Fruit fly (Drosophila melanogaster): ENCODE measurements around the gene fray.

fray gene

dm6 chr3R:18616007-18616406, 43.1 kb downstream of the fray start:
- TF ChIP-seq CG3995 (GFP tag; optimal IDR thresholded peaks at IDR 0.05) (no peak), mirr (GFP tag; optimal IDR thresholded peaks at IDR 0.05) (no peak), unpg (GFP tag; optimal IDR thresholded peaks at IDR 0.05) (no peak), Asciz (GFP tag; optimal IDR thresholded peaks at IDR 0.05) (no peak), vvl (GFP tag; IDR thresholded peaks at IDR 0.05) (no peak), amos (GFP tag; IDR thresholded peaks at IDR 0.05; ENCODE audit: partially characterized antibody) (no peak), sima (GFP tag; optimal IDR thresholded peaks at IDR 0.05) (no peak), ssp (GFP tag; IDR thresholded peaks at IDR 0.05) (no peak), Bgb (GFP tag; IDR thresholded peaks at IDR 0.05; ENCODE audit: partially characterized antibody) (no peak), CG4404 (GFP tag; IDR thresholded peaks at IDR 0.05) (no peak), ERR (GFP tag; optimal IDR thresholded peaks at IDR 0.05) (no peak), wor (GFP tag; IDR thresholded peaks at IDR 0.05) (no peak), CG11093 (GFP tag; IDR thresholded peaks at IDR 0.05) (no peak), CG8281 (tag; optimal IDR thresholded peaks at IDR 0.05) (no peak), odd (GFP tag; optimal IDR thresholded peaks at IDR 0.05) (no peak), CG32532 (GFP tag; IDR thresholded peaks at IDR 0.05) (no peak), CG18262 (tag; optimal IDR thresholded peaks at IDR 0.05) (no peak), CG4730 (GFP tag; IDR thresholded peaks at IDR 0.05) (no peak), sna (GFP tag; IDR thresholded peaks at IDR 0.05; ENCODE audit: partially characterized antibody) (no peak)

DNA sequence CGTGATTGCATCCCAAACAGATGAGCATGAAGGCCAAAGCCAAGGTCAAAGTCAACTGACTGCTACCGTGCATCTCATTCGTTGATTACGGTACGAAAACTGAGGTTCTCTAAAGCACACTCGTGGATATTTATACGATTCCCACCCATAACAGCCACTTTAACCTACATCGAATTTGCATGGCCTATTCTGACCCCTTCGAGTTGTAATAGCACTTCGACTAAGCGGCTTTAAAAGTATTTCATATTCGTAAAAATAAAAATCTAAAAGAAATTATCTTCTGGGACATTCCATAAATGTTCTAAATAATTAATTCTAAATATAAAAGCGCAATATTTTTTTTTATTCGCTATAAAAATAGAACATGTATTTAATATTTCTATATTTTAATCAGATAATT, 44.5 kb downstream of the fray start, which contains the start of gene CG7695:
Gene CG7695 (minus strand): TSS at position 101 of the 400 bp plus-strand sequence.
- TF ChIP-seq Dll (GFP tag; IDR thresholded peaks at IDR 0.05; ENCODE audit: partially characterized antibody), result no peak
- TF ChIP-seq sim (GFP tag; IDR thresholded peaks at IDR 0.05), result no peak
- no peak for TF ChIP-seq fru (optimal IDR thresholded peaks at IDR 0.05)

- TF ChIP-seq CG2202 (tag; optimal IDR thresholded peaks at IDR 0.05), result no peak
- TF ChIP-seq CG14860 (GFP tag; IDR thresholded peaks at IDR 0.05; ENCODE audit: partially characterized antibody), result no peak
- no peak for TF ChIP-seq sima (GFP tag; optimal IDR thresholded peaks at IDR 0.05)
- TF ChIP-seq CG15479 (GFP tag; optimal IDR thresholded peaks at IDR 0.05), result no peak
- peak in 1 of 2 experiments; percentile 4 for TF ChIP-seq bsh (GFP tag; optimal IDR thresholded peaks at IDR 0.05)
- no peak for TF ChIP-seq Mad (GFP tag; optimal IDR thresholded peaks at IDR 0.05)
- peak; percentile 44 for TF ChIP-seq CG13775 (GFP tag; optimal IDR thresholded peaks at IDR 0.05)
Measured at dm6 chr3R:18619451-18619942, 46.6 kb downstream of the fray start.

- TF ChIP-seq sisA (GFP tag; IDR thresholded peaks at IDR 0.05) (no peak), CG31365 (tag; optimal IDR thresholded peaks at IDR 0.05) (peak; percentile 97), CG2199 (GFP tag; IDR thresholded peaks at IDR 0.05) (no peak; the same call in 2 of the 3 replicates), CG16813 (GFP tag; IDR thresholded peaks at IDR 0.05; ENCODE audit: partially characterized antibody) (0 out of 3 replicates have a peak, but pooled peaks have one; percentile 20), CG9932 (GFP tag; IDR thresholded peaks at IDR 0.05) (no peak), Blimp-1 (GFP tag; optimal IDR thresholded peaks at IDR 0.05) (peak; percentile 27), chinmo (GFP tag; IDR thresholded peaks at IDR 0.05; ENCODE audit: partially characterized antibody) (peak; percentile 70; the same call in 1 of the 4 replicates), CG17361 (GFP tag; IDR thresholded peaks at IDR 0.05) (no peak), nom (GFP tag; optimal IDR thresholded peaks at IDR 0.05) (no peak), oc (tag; optimal IDR thresholded peaks at IDR 0.05) (peak; percentile 4), abd-A (tag; optimal IDR thresholded peaks at IDR 0.05) (no peak), fru (optimal IDR thresholded peaks at IDR 0.05) (no peak), kay (GFP tag; optimal IDR thresholded peaks at IDR 0.05) (peak; percentile 46), stwl (tag; optimal IDR thresholded peaks at IDR 0.05) (peak; percentile 56), NfI (GFP tag; optimal IDR thresholded peaks at IDR 0.05) (no peak), CG14860 (GFP tag; IDR thresholded peaks at IDR 0.05; ENCODE audit: partially characterized antibody) (no peak), eyg (GFP tag; optimal IDR thresholded peaks at IDR 0.05) (no peak), Atf-2 (GFP tag; optimal IDR thresholded peaks at IDR 0.05) (no peak), NFAT (GFP tag; IDR thresholded peaks at IDR 0.05) (no peak), tgo (GFP tag; IDR thresholded peaks at IDR 0.05) (no peak), CG14050 (GFP tag; IDR thresholded peaks at IDR 0.05) (no peak), ssp (GFP tag; IDR thresholded peaks at IDR 0.05) (no peak)
Measured at dm6 chr3R:18621230-18621629, 48.3 kb downstream of the fray start, which contains the start of gene CG14304. Gene CG14304 (minus strand): TSS chr3R:18621327.
